Worm (Caenorhabditis elegans) whole organism, L2 larva: ENCODE data around the gene C17C3.1.
A peak's percentile ranks its signal among the peaks of the same experiment; 100 is the strongest.

Source experiments
- C34F6.9 ChIP-seq: fragments of 150-350 bp; optimal IDR thresholded peaks from 2 replicates; lab custom pipeline; 2014; ENCODE audit warnings: missing biosample characterization, missing genetic modification characterization
- R02D3.7 ChIP-seq: fragments of 150-350 bp; optimal IDR thresholded peaks from 2 replicates; lab custom pipeline; 2014; ENCODE audit warnings: missing biosample characterization, missing genetic modification characterization
- ZK546.5 ChIP-seq: sonication (generic microtip); optimal IDR thresholded peaks from 2 replicates; lab custom pipeline; 2017; ENCODE audit warnings: missing biosample characterization, missing genetic modification characterization
- alr-1 ChIP-seq: fragments of 150-350 bp; optimal IDR thresholded peaks from 2 replicates; lab custom pipeline; 2014; ENCODE audit warnings: missing biosample characterization, missing genetic modification characterization
- ceh-16 ChIP-seq: fragments of 150-350 bp; optimal IDR thresholded peaks from 2 replicates; lab custom pipeline; 2014; ENCODE audit warnings: missing biosample characterization, missing genetic modification characterization
- ceh-82 ChIP-seq: fragments of 150-350 bp; optimal IDR thresholded peaks from 2 replicates; lab custom pipeline; 2014; ENCODE audit warnings: missing biosample characterization, missing genetic modification characterization
- crh-2 ChIP-seq: sonication (generic microtip); optimal IDR thresholded peaks from 2 replicates; lab custom pipeline; 2017; ENCODE audit warnings: missing biosample characterization, missing genetic modification characterization
- dmd-4 ChIP-seq: sonication (generic microtip); optimal IDR thresholded peaks from 2 replicates; lab custom pipeline; 2017; ENCODE audit warnings: missing biosample characterization, missing genetic modification characterization
- elt-1 ChIP-seq: fragments of 150-350 bp; optimal IDR thresholded peaks from 2 replicates; lab custom pipeline; 2014; ENCODE audit warnings: missing biosample characterization, missing genetic modification characterization
- elt-3 ChIP-seq: sonication (generic microtip); optimal IDR thresholded peaks from 2 replicates; lab custom pipeline; 2017; ENCODE audit warnings: missing biosample characterization, missing genetic modification characterization
- gmeb-1 ChIP-seq: fragments of 150-350 bp; optimal IDR thresholded peaks from 2 replicates; lab custom pipeline; 2014; ENCODE audit warnings: missing biosample characterization, missing genetic modification characterization
- lin-11 ChIP-seq: fragments of 150-350 bp; sonication (generic microtip); optimal IDR thresholded peaks from 2 replicates; lab custom pipeline; 2014; ENCODE audit warnings: missing biosample characterization, missing genetic modification characterization, inconsistent platforms, mixed read lengths
- lsy-2 ChIP-seq, 2 experiments: fragments of 150-350 bp in 1 of 2; sonication (generic microtip) in 1 of 2; optimal IDR thresholded peaks; 2 replicates each; lab custom pipeline; 2014 to 2017; ENCODE audit warnings: missing biosample characterization in 2 of 2, missing genetic modification characterization in 2 of 2
- mdl-1 ChIP-seq, 2 experiments: fragments of 150-350 bp in 1 of 2; sonication (generic microtip) in 1 of 2; optimal IDR thresholded peaks; 2 replicates each; lab custom pipeline; 2017; ENCODE audit warnings: missing biosample characterization in 2 of 2, missing genetic modification characterization in 2 of 2
- nhr-10 ChIP-seq: sonication (generic microtip); optimal IDR thresholded peaks from 2 replicates; lab custom pipeline; 2017; ENCODE audit warnings: missing biosample characterization, missing genetic modification characterization
- nhr-11 ChIP-seq: fragments of 150-350 bp; optimal IDR thresholded peaks from 2 replicates; lab custom pipeline; 2014; ENCODE audit warnings: missing biosample characterization, missing genetic modification characterization
- nhr-129 ChIP-seq: fragments of 150-350 bp; optimal IDR thresholded peaks from 2 replicates; lab custom pipeline; 2014; ENCODE audit warnings: missing biosample characterization, missing genetic modification characterization
- nhr-21 ChIP-seq: fragments of 150-350 bp; optimal IDR thresholded peaks from 2 replicates; lab custom pipeline; 2014; ENCODE audit warnings: missing biosample characterization, missing genetic modification characterization
- nhr-23 ChIP-seq: fragments of 150-350 bp; optimal IDR thresholded peaks from 2 replicates; lab custom pipeline; 2014; ENCODE audit warnings: missing biosample characterization, missing genetic modification reagents, missing genetic modification characterization
- nhr-237 ChIP-seq: fragments of 150-350 bp; optimal IDR thresholded peaks from 2 replicates; lab custom pipeline; 2014; ENCODE audit warnings: missing biosample characterization, missing genetic modification characterization
- nhr-25 ChIP-seq: fragments of 150-350 bp; sonication (generic microtip); optimal IDR thresholded peaks from 3 replicates; lab custom pipeline; 2014; ENCODE audit warnings: missing biosample characterization, missing genetic modification characterization
- nhr-6 ChIP-seq: fragments of 150-350 bp; optimal IDR thresholded peaks from 2 replicates; lab custom pipeline; 2014; ENCODE audit warnings: missing biosample characterization, missing genetic modification characterization
- nhr-77 ChIP-seq: fragments of 150-350 bp; optimal IDR thresholded peaks from 2 replicates; lab custom pipeline; 2014; ENCODE audit warnings: missing biosample characterization, missing genetic modification characterization
- peb-1 ChIP-seq: fragments of 150-350 bp; optimal IDR thresholded peaks from 2 replicates; lab custom pipeline; 2014; ENCODE audit warnings: missing biosample characterization, missing genetic modification characterization
- sem-4 ChIP-seq: fragments of 150-350 bp; optimal IDR thresholded peaks from 2 replicates; lab custom pipeline; 2014; ENCODE audit warnings: missing biosample characterization, missing genetic modification reagents, missing genetic modification characterization
- sma-3 ChIP-seq: sonication (generic microtip); optimal IDR thresholded peaks from 2 replicates; lab custom pipeline; 2016; ENCODE audit warnings: missing genetic modification reagents, missing genetic modification characterization, missing compliant biosample characterization
- sma-9 ChIP-seq, 2 experiments: fragments of 150-350 bp in 1 of 2; sonication (generic microtip) in 1 of 2; optimal IDR thresholded peaks; 2 replicates each; lab custom pipeline; 2014 to 2016; ENCODE audit warnings: missing genetic modification characterization in 2 of 2, mild to moderate bottlenecking in 1 of 2, missing biosample characterization in 1 of 2, missing compliant biosample characterization in 1 of 2, missing genetic modification reagents in 1 of 2, moderate library complexity in 1 of 2
- unc-39 ChIP-seq: fragments of 150-350 bp; optimal IDR thresholded peaks from 2 replicates; lab custom pipeline; 2014; ENCODE audit warnings: missing biosample characterization, missing genetic modification characterization
- unc-55 ChIP-seq: fragments of 150-350 bp; sonication (generic microtip); optimal IDR thresholded peaks from 3 replicates; lab custom pipeline; 2014; ENCODE audit warnings: missing biosample characterization, missing genetic modification reagents, missing genetic modification characterization
- ztf-1 ChIP-seq: fragments of 200-800 bp; sonication (Bioruptor generic); conservative IDR thresholded peaks from 2 replicates; pipeline ENCODE4 v1.3.6; 2022; ENCODE audit warnings: missing genetic modification characterization, missing compliant biosample characterization
- ztf-4 ChIP-seq: fragments of 150-350 bp; optimal IDR thresholded peaks from 2 replicates; lab custom pipeline; 2014; ENCODE audit warnings: missing biosample characterization, missing genetic modification characterization

Gene C17C3.1

DNA sequence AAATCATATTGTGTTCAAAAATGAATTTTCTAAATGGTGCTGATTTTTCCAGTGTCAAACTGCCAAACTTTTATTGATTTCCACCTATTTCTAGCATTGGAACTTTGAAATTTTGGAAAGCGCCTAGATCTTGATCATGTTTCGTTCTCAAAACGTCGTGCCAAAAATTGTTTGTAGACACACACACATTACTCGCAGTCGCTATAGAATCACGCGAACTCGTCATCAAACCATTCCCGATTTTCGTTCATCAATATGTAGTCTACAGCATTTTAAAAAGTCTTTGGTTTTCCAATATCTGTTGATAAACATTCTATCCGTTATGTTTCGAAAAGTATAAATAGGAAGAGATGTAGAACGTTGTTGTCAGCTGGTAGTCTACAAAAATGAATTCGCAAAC lies at the start of gene C17C3.1, which contains the start of gene C17C3.15:
Gene C17C3.1, plus strand, starts transcription at position 301 of the 400 bp plus-strand sequence.
Gene C17C3.15, plus strand, starts transcription at position 383 of the 400 bp plus-strand sequence.
- TF ChIP-seq sma-9 (GFP tag; optimal IDR thresholded peaks at IDR 0.05; lab: Kevin White, UChicago) (peak; percentile 5), sma-9 (tag; optimal IDR thresholded peaks at IDR 0.05; lab: Kevin White, UChicago) (no peak), ceh-16 (no peak)

DNA sequence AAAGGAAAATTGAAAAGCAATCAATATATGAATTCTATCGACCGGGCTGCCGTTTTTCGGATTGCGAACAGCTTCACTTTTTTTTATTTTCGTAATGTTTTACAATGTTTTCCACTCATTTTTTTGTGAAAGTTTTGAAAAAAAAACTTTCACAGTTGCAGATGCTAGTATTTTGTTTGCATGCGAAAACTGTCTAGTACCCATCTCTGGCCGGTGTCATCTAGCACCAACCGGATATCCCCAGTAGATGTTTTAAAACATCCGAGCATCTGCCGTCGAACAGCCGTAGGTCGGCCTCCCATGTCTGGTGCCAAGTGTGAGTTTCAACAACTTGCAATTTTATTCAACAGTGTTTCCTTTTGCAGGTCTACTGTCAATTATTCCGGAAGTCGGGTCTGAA lies 49.0 kb upstream of the C17C3.1 start, which contains the start of gene ZK177.12:
Gene ZK177.12, plus strand, starts transcription at position 301 of the 400 bp plus-strand sequence.
- TF ChIP-seq mdl-1 (tag; optimal IDR thresholded peaks at IDR 0.05; lab: Kevin White, UChicago) = no peak
- TF ChIP-seq nhr-6 (tag; lab: Kevin White, UChicago) = no peak
- no peak for TF ChIP-seq nhr-10
- TF ChIP-seq sem-4 (tag; lab: Kevin White, UChicago) = no peak
- TF ChIP-seq R02D3.7 = no peak
- no peak for TF ChIP-seq alr-1 (tag; lab: Kevin White, UChicago)
- no peak for TF ChIP-seq dmd-4 (tag; lab: Kevin White, UChicago)
- no peak for TF ChIP-seq sma-3
- no peak for TF ChIP-seq ZK546.5 (tag; lab: Kevin White, UChicago)
- no peak for TF ChIP-seq nhr-77 (tag; lab: Kevin White, UChicago)

DNA sequence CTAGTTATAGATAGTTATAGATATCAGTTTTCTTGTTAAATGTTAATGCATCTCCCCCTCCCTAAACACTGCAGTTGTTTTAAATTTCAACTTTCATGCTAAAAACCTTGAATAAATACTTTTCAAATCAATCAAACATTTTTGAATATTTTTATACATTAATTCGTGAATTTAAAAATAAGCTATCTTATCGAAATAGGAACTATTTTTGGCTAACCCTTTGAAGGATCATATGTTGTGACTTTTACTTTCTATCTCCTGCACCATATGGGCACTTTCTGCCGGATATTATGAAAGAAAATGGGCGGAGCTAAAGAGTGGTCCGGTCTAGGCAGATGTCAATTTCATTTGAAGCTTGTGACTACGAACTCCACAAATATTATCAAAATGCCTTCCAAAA lies 47.7 kb upstream of the C17C3.1 start, which contains the start of gene ZK177.11:
Gene ZK177.11, plus strand, starts transcription at position 301 of the 400 bp plus-strand sequence.
- TF ChIP-seq gmeb-1 (tag; lab: Kevin White, UChicago) = no peak
- no peak for TF ChIP-seq nhr-25 (tag; lab: Kevin White, UChicago)
- no peak for TF ChIP-seq ZK546.5 (tag; lab: Kevin White, UChicago)
- TF ChIP-seq nhr-237 = no peak
- TF ChIP-seq nhr-21 (tag; lab: Kevin White, UChicago) = no peak
- TF ChIP-seq peb-1 (tag; lab: Kevin White, UChicago) = no peak
- no peak for TF ChIP-seq nhr-129 (tag; lab: Kevin White, UChicago)
- TF ChIP-seq sma-3 = no peak
- TF ChIP-seq ztf-4 (tag; lab: Kevin White, UChicago) = no peak
- TF ChIP-seq nhr-6 (tag; lab: Kevin White, UChicago) = no peak
- TF ChIP-seq lsy-2 (tag; optimal IDR thresholded peaks at IDR 0.05; lab: Kevin White, UChicago) = no peak
- TF ChIP-seq sma-9 (GFP tag; optimal IDR thresholded peaks at IDR 0.05; lab: Kevin White, UChicago) = no peak
- no peak for TF ChIP-seq sma-9 (tag; optimal IDR thresholded peaks at IDR 0.05; lab: Kevin White, UChicago)
- TF ChIP-seq nhr-23 (tag; lab: Kevin White, UChicago) = no peak
- no peak for TF ChIP-seq sem-4 (tag; lab: Kevin White, UChicago)
- no peak for TF ChIP-seq unc-55 (GFP tag; lab: Kevin White, UChicago)
- no peak for TF ChIP-seq alr-1 (tag; lab: Kevin White, UChicago)

DNA sequence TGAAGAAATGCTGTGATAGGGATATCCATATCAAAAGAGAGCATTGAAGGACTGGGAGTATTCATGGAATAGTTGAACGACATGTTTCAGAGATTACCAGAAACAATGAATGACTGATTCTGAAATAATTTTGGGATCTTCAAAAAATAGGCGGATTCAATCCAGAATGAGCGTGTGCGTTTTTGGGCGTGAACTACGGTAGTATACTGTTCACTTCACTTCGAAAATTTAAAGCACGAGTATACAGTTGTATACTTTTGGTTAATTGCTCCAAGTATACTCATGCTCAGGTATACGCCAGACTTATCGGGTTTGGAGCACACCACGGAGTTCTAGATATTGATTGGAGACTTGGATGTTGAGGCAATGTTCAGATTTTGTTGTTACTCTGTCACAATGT lies 45.1 kb upstream of the C17C3.1 start, which contains the start of gene tbx-35:
Gene tbx-35, minus strand, starts transcription at position 101 of the 400 bp plus-strand sequence.
- TF ChIP-seq nhr-23 (tag; lab: Kevin White, UChicago) (no peak), nhr-21 (tag; lab: Kevin White, UChicago) (no peak), unc-39 (tag; lab: Kevin White, UChicago) (no peak), elt-3 (tag; lab: Kevin White, UChicago) (no peak), peb-1 (tag; lab: Kevin White, UChicago) (no peak), sem-4 (tag; lab: Kevin White, UChicago) (no peak), C34F6.9 (tag; lab: Kevin White, UChicago) (no peak), ztf-1 (GFP tag; lab: Robert Waterston, UW) (no peak), crh-2 (tag; lab: Kevin White, UChicago) (no peak), nhr-77 (tag; lab: Kevin White, UChicago) (no peak), dmd-4 (tag; lab: Kevin White, UChicago) (no peak)

ce11 chrII:5527841-5528240 lies 42.5 kb upstream of the C17C3.1 start, which contains the start of gene ZK177.1:
TSS of gene ZK177.1 (plus strand) at chrII:5528141.
- TF ChIP-seq ztf-4 (tag; lab: Kevin White, UChicago) = no peak
- no peak for TF ChIP-seq ZK546.5 (tag; lab: Kevin White, UChicago)
- no peak for TF ChIP-seq elt-1
- TF ChIP-seq lin-11 (tag; lab: Kevin White, UChicago) = no peak
- no peak for TF ChIP-seq nhr-6 (tag; lab: Kevin White, UChicago)
- no peak for TF ChIP-seq nhr-129 (tag; lab: Kevin White, UChicago)
- TF ChIP-seq ztf-1 (GFP tag; lab: Robert Waterston, UW) = no peak
- TF ChIP-seq dmd-4 (tag; lab: Kevin White, UChicago) = no peak
- no peak for TF ChIP-seq nhr-11 (tag; lab: Kevin White, UChicago)
- no peak for TF ChIP-seq ceh-82 (tag; lab: Kevin White, UChicago)
- no peak for TF ChIP-seq C34F6.9 (tag; lab: Kevin White, UChicago)
